Worm (Caenorhabditis elegans): ENCODE results near the gene his-2.

DNA sequence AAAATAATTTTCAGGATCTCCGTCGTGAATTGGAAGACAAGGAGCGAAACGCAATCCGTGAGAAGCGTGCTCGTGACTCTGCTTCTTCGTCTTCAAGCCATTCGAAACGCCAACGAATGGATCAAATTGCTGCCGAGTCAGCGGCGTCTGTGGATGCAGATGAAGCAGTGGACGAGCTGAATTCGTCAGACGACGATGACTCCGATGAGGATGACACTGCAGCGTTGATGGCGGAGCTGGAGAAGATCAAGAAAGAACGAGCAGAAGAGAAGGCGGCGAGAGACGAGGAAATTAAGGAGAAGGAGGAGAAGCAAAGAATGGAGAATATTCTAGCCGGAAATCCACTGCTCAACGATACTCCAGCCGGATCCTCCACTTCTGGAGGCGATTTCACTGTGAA is 18.5 kb downstream of the his-2 start:
- TF ChIP-seq klf-2 (GFP tag; conservative IDR thresholded peaks at IDR 0.05): no peak
- TF ChIP-seq tab-1 (GFP tag; IDR thresholded peaks at IDR 0.05): no peak
- TF ChIP-seq ref-1 (GFP tag; conservative IDR thresholded peaks at IDR 0.05): no peak
- no peak for TF ChIP-seq flt-1 (GFP tag; IDR thresholded peaks at IDR 0.05)
- no peak for TF ChIP-seq ztf-23 (GFP tag; IDR thresholded peaks at IDR 0.05)
- no peak for TF ChIP-seq med-1 (GFP tag; optimal IDR thresholded peaks at IDR 0.05; ENCODE audit: insufficient read depth)

Measured in whole organism, midembryonic.